Fruit fly (Drosophila melanogaster) whole organism: ENCODE results near the gene CG7332.

Experiments used
- EcR ChIP-seq, 2 experiments: fragments of >200 bp; optimal IDR thresholded peaks; 2 replicates each; lab custom pipeline; 2017; ENCODE audit warnings: missing biosample characterization in 2 of 2, missing genetic modification characterization in 2 of 2, missing genetic modification reagents in 2 of 2
- pan ChIP-seq: fragments of >200 bp; optimal IDR thresholded peaks from 2 replicates; lab custom pipeline; 2017

- TF ChIP-seq pan (lab: Kevin White, UChicago) (no peak), EcR (GFP tag; optimal IDR thresholded peaks at IDR 0.05; lab: Kevin White, UChicago) (no peak)
These were observed 35.8 kb upstream of the CG7332 start, which contains the start of gene shop for dm6 chrX:18848338-18849021.
